Fruit fly (Drosophila melanogaster) whole organism, pupa: ENCODE results near the gene CG4592.

Experiments
- CG10348 ChIP-seq: fragments of 200-800 bp; sonication (Bioruptor generic); IDR thresholded peaks from 2 replicates; pipeline ENCODE4 v1.3.6; 2022; ENCODE audit warnings: missing biosample characterization, missing genetic modification characterization
- CG12605 ChIP-seq: fragments of 200-800 bp; sonication (Bioruptor generic); IDR thresholded peaks from 2 replicates; pipeline ENCODE4 v1.3.6; 2022; ENCODE audit warnings: missing biosample characterization, missing genetic modification characterization
- CG13204 ChIP-seq: fragments of 200-800 bp; sonication (Bioruptor generic); optimal IDR thresholded peaks from 2 replicates; lab custom pipeline; 2018; ENCODE audit warnings: missing biosample characterization, mild to moderate bottlenecking, missing genetic modification characterization, moderate library complexity
- CG14655 ChIP-seq: fragments of 200-800 bp; sonication (Bioruptor generic); optimal IDR thresholded peaks from 3 replicates; lab custom pipeline; 2017; ENCODE audit warnings: mild to moderate bottlenecking, missing biosample characterization, missing genetic modification reagents, missing genetic modification characterization
- CG15710 ChIP-seq: fragments of 200-800 bp; sonication (Bioruptor generic); optimal IDR thresholded peaks from 2 replicates; lab custom pipeline; 2018; ENCODE audit warnings: missing biosample characterization, mild to moderate bottlenecking, missing genetic modification characterization, moderate library complexity
- CG17806 ChIP-seq: fragments of 200-800 bp; sonication (Bioruptor generic); optimal IDR thresholded peaks from 2 replicates; lab custom pipeline; 2018; ENCODE audit warnings: missing biosample characterization, mild to moderate bottlenecking, missing genetic modification characterization, moderate library complexity
- CG32121 ChIP-seq: fragments of 200-800 bp; sonication (Bioruptor generic); IDR thresholded peaks from 2 replicates; pipeline ENCODE4 v1.3.6; 2022; ENCODE audit warnings: missing biosample characterization, missing genetic modification characterization
- CG34367 ChIP-seq: fragments of 200-800 bp; sonication (Bioruptor generic); optimal IDR thresholded peaks from 2 replicates; lab custom pipeline; 2018; ENCODE audit warnings: missing biosample characterization, mild to moderate bottlenecking, missing genetic modification characterization
- CG4496 ChIP-seq: fragments of 200-800 bp; sonication (Bioruptor generic); IDR thresholded peaks from 3 replicates; pipeline ENCODE4 v1.3.6; 2022; ENCODE audit warnings: missing biosample characterization, missing genetic modification characterization
- CG8159 ChIP-seq: fragments of 200-800 bp; sonication (Bioruptor generic); optimal IDR thresholded peaks from 3 replicates; lab custom pipeline; 2018; ENCODE audit warnings: missing biosample characterization, mild to moderate bottlenecking, missing genetic modification characterization, moderate library complexity
- CG8301 ChIP-seq: fragments of 200-800 bp; sonication (Bioruptor generic); optimal IDR thresholded peaks from 2 replicates; lab custom pipeline; 2018; ENCODE audit warnings: missing biosample characterization, mild to moderate bottlenecking, missing genetic modification characterization
- CG9948 ChIP-seq: fragments of 200-800 bp; sonication (Bioruptor generic); optimal IDR thresholded peaks from 2 replicates; lab custom pipeline; 2018; ENCODE audit warnings: missing biosample characterization, mild to moderate bottlenecking, missing genetic modification characterization, moderate library complexity
- D1 ChIP-seq: fragments of 200-800 bp; sonication (Bioruptor generic); optimal IDR thresholded peaks from 2 replicates; lab custom pipeline; 2018; ENCODE audit warnings: missing biosample characterization, mild to moderate bottlenecking, missing genetic modification characterization, moderate library complexity
- EcR ChIP-seq: fragments of 200-800 bp; sonication (Bioruptor generic); optimal IDR thresholded peaks from 3 replicates; lab custom pipeline; 2019; ENCODE audit warnings: missing biosample characterization, missing genetic modification characterization, mild to moderate bottlenecking, moderate library complexity, missing genetic modification reagents
- Ets98B ChIP-seq: fragments of 200-800 bp; sonication (Bioruptor generic); IDR thresholded peaks from 2 replicates; pipeline ENCODE4 v1.3.6; 2022; ENCODE audit warnings: missing biosample characterization, missing genetic modification characterization
- Pif1A ChIP-seq: fragments of 200-800 bp; sonication (Bioruptor generic); optimal IDR thresholded peaks from 3 replicates; lab custom pipeline; 2016; ENCODE audit warnings: missing biosample characterization, missing genetic modification characterization
- Pif1B ChIP-seq: fragments of 200-800 bp; sonication (Bioruptor generic); optimal IDR thresholded peaks from 3 replicates; lab custom pipeline; 2016; ENCODE audit warnings: missing biosample characterization, missing genetic modification characterization
- Snoo ChIP-seq: fragments of 200-800 bp; sonication (Bioruptor generic); optimal IDR thresholded peaks from 3 replicates; lab custom pipeline; 2017; ENCODE audit warnings: missing biosample characterization, mild to moderate bottlenecking, missing genetic modification characterization, inconsistent platforms
- fd96Ca ChIP-seq: fragments of 200-800 bp; sonication (Bioruptor generic); IDR thresholded peaks from 3 replicates; pipeline ENCODE4 v1.3.6; 2022; ENCODE audit warnings: missing biosample characterization, missing genetic modification characterization
- gl ChIP-seq: fragments of 200-800 bp; sonication (Bioruptor generic); optimal IDR thresholded peaks from 2 replicates; lab custom pipeline; 2018; ENCODE audit warnings: missing biosample characterization, mild to moderate bottlenecking, missing genetic modification characterization
- rn ChIP-seq: fragments of 200-800 bp; sonication (Bioruptor generic); IDR thresholded peaks from 2 replicates; pipeline ENCODE4 v1.3.6; 2022; ENCODE audit warnings: missing biosample characterization, missing genetic modification characterization

Gene CG4592

DNA sequence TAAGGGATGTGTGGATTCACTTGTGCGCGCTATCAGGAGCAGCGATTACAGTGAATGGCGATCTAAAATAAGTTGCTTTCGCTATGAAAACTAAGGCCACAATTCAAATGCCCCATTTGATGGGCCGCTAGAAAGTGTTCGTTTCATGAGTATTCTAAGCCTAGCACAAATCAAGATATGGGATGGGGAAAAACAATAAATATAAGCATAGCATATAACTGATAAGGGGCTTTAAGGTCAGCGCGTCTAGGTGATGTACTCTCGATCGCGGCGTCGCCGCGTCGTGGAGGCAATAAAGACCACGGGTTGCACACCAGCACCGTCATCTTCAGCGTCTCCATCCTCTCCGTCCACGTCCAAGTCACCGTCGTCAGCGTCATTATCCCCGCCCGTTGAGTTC is 39.3 kb downstream of the CG4592 start:
- TF ChIP-seq rn (GFP tag; lab: Robert Waterston, UW): no peak
- peak; percentile 47 for TF ChIP-seq EcR (GFP tag; lab: Kevin White, UChicago)
- TF ChIP-seq, all 21 proteins: peak for 1

DNA sequence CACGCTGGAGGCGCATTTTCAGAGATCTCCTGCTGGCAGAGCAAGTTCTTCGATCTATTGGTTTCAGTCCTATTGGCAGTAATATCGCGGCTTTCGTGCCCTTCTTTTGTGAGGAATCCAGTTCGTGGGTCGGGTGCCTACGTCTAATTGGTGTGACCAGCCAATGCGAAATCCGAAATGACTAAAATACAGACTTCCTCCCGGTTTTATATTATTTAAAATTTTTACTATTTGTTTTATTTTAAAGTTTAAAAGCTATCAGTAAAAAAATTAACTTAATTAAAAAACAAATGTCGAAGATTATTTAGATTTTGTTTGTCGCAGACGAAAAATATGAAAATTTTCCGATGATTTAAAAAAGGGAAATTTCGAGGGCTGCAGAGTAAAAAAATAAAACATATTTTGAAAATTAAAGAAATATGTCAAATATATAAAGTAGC is 42.2 kb downstream of the CG4592 start, which contains the start of gene CG5850:
CG5850 (minus strand) TSS at position 347 of the 440 bp plus-strand sequence.
- TF ChIP-seq CG10348 (GFP tag; lab: Robert Waterston, UW) (no peak), CG17806 (peak; percentile 0), CG13204 (GFP tag; lab: Kevin White, UChicago) (no peak), CG9948 (tag; lab: Kevin White, UChicago) (no peak), CG12605 (GFP tag; lab: Robert Waterston, UW) (no peak), CG32121 (GFP tag; lab: Robert Waterston, UW) (no peak), CG8301 (no peak), CG34367 (tag; lab: Kevin White, UChicago) (no peak), Snoo (no peak), Ets98B (GFP tag; lab: Robert Waterston, UW) (no peak), Pif1A (GFP tag; lab: Kevin White, UChicago) (no peak), rn (GFP tag; lab: Robert Waterston, UW) (no peak), Pif1B (GFP tag; lab: Kevin White, UChicago) (no peak), CG4496 (GFP tag; lab: Robert Waterston, UW) (no peak), D1 (tag; lab: Kevin White, UChicago) (no peak), CG8159 (peak; percentile 7), CG15710 (no peak)

DNA sequence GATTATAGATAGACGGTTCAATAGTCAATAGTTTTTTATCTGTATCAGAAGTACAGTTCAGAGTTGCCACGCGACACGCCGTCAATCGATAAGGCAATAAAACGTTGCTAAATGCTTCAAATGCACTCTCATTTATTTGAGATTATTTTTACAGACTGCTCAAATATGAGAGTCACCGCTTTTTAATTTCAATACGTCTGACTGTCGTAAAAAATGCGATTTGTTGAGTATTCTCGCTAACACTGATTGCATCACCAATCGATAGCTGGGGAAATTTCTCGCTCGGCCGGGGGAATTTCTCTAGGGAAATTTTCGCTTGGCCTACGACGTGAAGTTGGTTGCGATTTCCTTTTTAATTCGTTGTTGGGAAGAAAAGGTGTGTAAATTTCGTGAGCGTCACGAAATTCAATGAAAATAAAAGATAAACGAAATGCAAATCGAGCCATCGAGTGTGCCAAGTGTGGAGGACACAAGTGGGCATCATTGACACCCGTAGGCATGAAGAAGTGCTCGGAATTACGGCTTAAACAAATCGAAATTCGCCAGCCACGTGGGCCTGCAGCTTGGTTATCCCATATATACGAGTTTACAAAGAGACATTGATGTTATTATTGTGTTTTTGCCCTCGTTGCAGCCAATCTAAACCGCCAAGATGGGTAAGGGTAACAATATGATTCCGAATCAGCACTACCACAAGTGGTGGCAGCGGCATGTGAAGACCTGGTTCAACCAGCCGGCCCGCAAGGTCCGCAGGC is 45.7 kb downstream of the CG4592 start, which contains the start of the genes Dref and RpL13:
Dref (minus strand) TSS at position 247 of the 755 bp plus-strand sequence.
RpL13 (plus strand) TSS at position 331 of the 755 bp plus-strand sequence.
- TF ChIP-seq CG17806 (peak; percentile 38), CG12605 (GFP tag; lab: Robert Waterston, UW) (peak; percentile 77), D1 (tag; lab: Kevin White, UChicago) (no peak), Pif1B (GFP tag; lab: Kevin White, UChicago) (no peak), Ets98B (GFP tag; lab: Robert Waterston, UW) (peak; percentile 49), CG10348 (GFP tag; lab: Robert Waterston, UW) (no peak), gl (peak; percentile 78), CG8301 (peak; percentile 51), CG32121 (GFP tag; lab: Robert Waterston, UW) (peak; percentile 35; the same call in 1 of the 2 replicates), CG15710 (peak; percentile 74), CG14655 (no peak), CG34367 (tag; lab: Kevin White, UChicago) (peak; percentile 76), CG13204 (GFP tag; lab: Kevin White, UChicago) (no peak), CG9948 (tag; lab: Kevin White, UChicago) (peak; percentile 24), fd96Ca (peak; percentile 57), rn (GFP tag; lab: Robert Waterston, UW) (no peak), EcR (GFP tag; lab: Kevin White, UChicago) (peak; percentile 11), CG4496 (GFP tag; lab: Robert Waterston, UW) (peak; percentile 86), Snoo (peak; percentile 89), CG8159 (peak; percentile 60), Pif1A (GFP tag; lab: Kevin White, UChicago) (no peak)

DNA sequence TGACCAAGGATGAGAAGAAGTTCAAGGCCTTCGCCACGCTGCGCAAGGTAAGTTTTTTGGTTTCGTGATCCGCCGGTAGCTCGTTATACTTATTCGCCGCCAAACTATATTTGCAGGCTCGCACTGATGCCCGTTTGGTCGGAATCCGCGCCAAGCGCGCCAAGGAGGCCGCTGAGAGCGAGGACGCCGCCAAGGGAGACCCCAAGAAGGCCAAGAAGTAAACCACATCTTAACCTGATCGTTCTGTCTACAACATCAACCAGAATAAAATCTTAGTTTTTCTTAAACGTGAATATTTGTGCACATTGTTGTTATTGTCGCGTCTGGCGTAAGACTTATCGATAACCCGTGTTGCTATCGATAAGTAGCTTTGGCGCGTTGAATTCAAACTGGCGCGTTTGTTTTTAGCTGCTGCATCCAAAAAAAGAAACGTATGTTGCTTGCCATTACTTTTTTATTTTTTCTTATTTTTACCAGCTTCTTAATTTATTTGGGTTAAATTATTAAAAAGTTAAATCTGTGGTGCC is 46.8 kb downstream of the CG4592 start:
- TF ChIP-seq Pif1A (GFP tag; lab: Kevin White, UChicago): no peak
- no peak for TF ChIP-seq CG15710
- TF ChIP-seq D1 (tag; lab: Kevin White, UChicago): no peak
- no peak for TF ChIP-seq CG13204 (GFP tag; lab: Kevin White, UChicago)
- TF ChIP-seq Snoo: no peak
- no peak for TF ChIP-seq gl
- no peak for TF ChIP-seq CG10348 (GFP tag; lab: Robert Waterston, UW)
